Worm (Caenorhabditis elegans): ENCODE data around the gene mnp-1.
A peak's percentile ranks its signal among the peaks of the same experiment; 100 is the strongest.

mnp-1 gene

ce11 chrIII:4343070-4343469 is 13.3 kb upstream of the mnp-1 start, which contains the start of the genes B0285.3 and lcmt-1:
Gene B0285.3 (minus strand): TSS chrIII:4343336.
Gene lcmt-1 (plus strand): TSS chrIII:4343446.
- TF ChIP-seq hpl-2 (GFP tag; optimal IDR thresholded peaks at IDR 0.05) (no peak), lin-15B (tag; optimal IDR thresholded peaks at IDR 0.05) (peak; percentile 3), ceh-82 (tag; optimal IDR thresholded peaks at IDR 0.05) (peak in 2 of 3 experiments; percentile 8 to 26), elt-2 (tag; optimal IDR thresholded peaks at IDR 0.05) (no peak), dpl-1 (GFP tag; optimal IDR thresholded peaks at IDR 0.05) (peak; percentile 24 to 60 (median 50)), C34B4.2 (tag; optimal IDR thresholded peaks at IDR 0.05) (no peak), fkh-4 (tag; optimal IDR thresholded peaks at IDR 0.05; ENCODE audit: borderline replicate concordance) (peak; percentile 75), isw-1 (GFP tag; IDR thresholded peaks at IDR 0.05) (peak; percentile 5; the same call in 1 of the 2 replicates), skn-1 (tag; optimal IDR thresholded peaks at IDR 0.05) (peak; percentile 33), pag-3 (tag; optimal IDR thresholded peaks at IDR 0.05; ENCODE audit: borderline replicate concordance, insufficient read depth) (no peak), sptf-1 (tag; optimal IDR thresholded peaks at IDR 0.05) (no peak), aly-2 (tag; optimal IDR thresholded peaks at IDR 0.05) (no peak), zag-1 (tag; optimal IDR thresholded peaks at IDR 0.05) (no peak), nhr-12 (tag; optimal IDR thresholded peaks at IDR 0.05) (no peak), jun-1 (tag; optimal IDR thresholded peaks at IDR 0.05) (no peak), fkh-8 (tag; optimal IDR thresholded peaks at IDR 0.05) (peak; percentile 38), ceh-8 (GFP tag; optimal IDR thresholded peaks at IDR 0.05) (no peak), fkh-10 (GFP tag; optimal IDR thresholded peaks at IDR 0.05) (no peak), nhr-90 (tag; optimal IDR thresholded peaks at IDR 0.05; ENCODE audit: poor library complexity) (peak; percentile 70), nhr-19 (GFP tag; conservative IDR thresholded peaks at IDR 0.05) (peak; percentile 49), lin-13 (GFP tag; optimal IDR thresholded peaks at IDR 0.05) (no peak), rnt-1 (tag; optimal IDR thresholded peaks at IDR 0.05) (peak; percentile 94), lin-39 (tag; optimal IDR thresholded peaks at IDR 0.05) (no peak), xbp-1 (tag; optimal IDR thresholded peaks at IDR 0.05) (peak; percentile 67), unc-98 (GFP tag; IDR thresholded peaks at IDR 0.05) (no peak), ceh-88 (GFP tag; IDR thresholded peaks at IDR 0.05) (no peak), alr-1 (tag; optimal IDR thresholded peaks at IDR 0.05; ENCODE audit: borderline replicate concordance) (no peak), irx-1 (tag; optimal IDR thresholded peaks at IDR 0.05) (peak; percentile 79), snu-23 (GFP tag; optimal IDR thresholded peaks at IDR 0.05) (peak; percentile 68), lin-35 (GFP tag; optimal IDR thresholded peaks at IDR 0.05) (peak; percentile 31 to 50), lin-14 (GFP tag; optimal IDR thresholded peaks at IDR 0.05) (peak; percentile 87), fos-1 (tag; optimal IDR thresholded peaks at IDR 0.05) (no peak), unc-30 (tag; optimal IDR thresholded peaks at IDR 0.05) (no peak), nhr-84 (tag; optimal IDR thresholded peaks at IDR 0.05) (no peak), nhr-28 (tag; optimal IDR thresholded peaks at IDR 0.05) (no peak), swsn-7 (tag; optimal IDR thresholded peaks at IDR 0.05) (peak; percentile 61), grh-1 (GFP tag; IDR thresholded peaks at IDR 0.05) (no peak), ceh-90 (tag; optimal IDR thresholded peaks at IDR 0.05) (peak; percentile 84), hlh-17 (GFP tag; optimal IDR thresholded peaks at IDR 0.05; ENCODE audit: borderline replicate concordance) (no peak), pqm-1 (tag; optimal IDR thresholded peaks at IDR 0.05) (no peak), ztf-4 (tag; optimal IDR thresholded peaks at IDR 0.05) (no peak), aha-1 (tag; optimal IDR thresholded peaks at IDR 0.05) (no peak), mef-2 (tag; optimal IDR thresholded peaks at IDR 0.05) (no peak), zip-4 (GFP tag; optimal IDR thresholded peaks at IDR 0.05) (no peak), sox-4 (tag; optimal IDR thresholded peaks at IDR 0.05) (peak; percentile 58), elt-3 (tag; optimal IDR thresholded peaks at IDR 0.05) (no peak), sup-37 (GFP tag; optimal IDR thresholded peaks at IDR 0.05) (no peak), nhr-20 (tag; optimal IDR thresholded peaks at IDR 0.05) (peak; percentile 58), mep-1 (tag; optimal IDR thresholded peaks at IDR 0.05) (peak; percentile 70), efl-3 (GFP tag; optimal IDR thresholded peaks at IDR 0.05) (no peak), efl-1 (optimal IDR thresholded peaks at IDR 0.05) (peak; percentile 37 to 63), efl-1 (GFP tag; optimal IDR thresholded peaks at IDR 0.05 in 1 of 2) (peak; percentile 63 to 95), tlp-1 (tag; optimal IDR thresholded peaks at IDR 0.05) (no peak)

All from whole organism, L1 larva.